Worm (Caenorhabditis elegans): Measurements from ENCODE around the gene elof-1.

Gene elof-1

ce11 chrII:14365182-14365751 is 15.7 kb downstream of the elof-1 start, which contains the start of gene imb-2 (continued):
- TF ChIP-seq hlh-17 (GFP tag; optimal IDR thresholded peaks at IDR 0.05; ENCODE audit: borderline replicate concordance): no peak
- peak; percentile 73 for TF ChIP-seq nhr-71 (tag; optimal IDR thresholded peaks at IDR 0.05)

- TF ChIP-seq nhr-19 (GFP tag; conservative IDR thresholded peaks at IDR 0.05) (no peak), egl-27 (tag; optimal IDR thresholded peaks at IDR 0.05) (no peak), sup-37 (GFP tag; optimal IDR thresholded peaks at IDR 0.05) (no peak), pag-3 (tag; optimal IDR thresholded peaks at IDR 0.05; ENCODE audit: borderline replicate concordance, insufficient read depth) (no peak), hlh-17 (GFP tag; optimal IDR thresholded peaks at IDR 0.05; ENCODE audit: borderline replicate concordance) (no peak), nhr-11 (tag; optimal IDR thresholded peaks at IDR 0.05) (no peak), blmp-1 (tag; optimal IDR thresholded peaks at IDR 0.05) (no peak), zag-1 (tag; optimal IDR thresholded peaks at IDR 0.05) (no peak), nhr-90 (tag; optimal IDR thresholded peaks at IDR 0.05; ENCODE audit: poor library complexity) (no peak), nhr-237 (tag; optimal IDR thresholded peaks at IDR 0.05) (no peak), unc-130 (tag; optimal IDR thresholded peaks at IDR 0.05) (no peak)
These were observed 25.1 kb downstream of the elof-1 start for ce11 chrII:14374594-14374993.

- TF ChIP-seq lin-15B (tag; optimal IDR thresholded peaks at IDR 0.05) (no peak), nhr-237 (tag; optimal IDR thresholded peaks at IDR 0.05) (no peak), lin-14 (GFP tag; optimal IDR thresholded peaks at IDR 0.05) (no peak), ceh-8 (GFP tag; optimal IDR thresholded peaks at IDR 0.05) (no peak), hlh-17 (GFP tag; optimal IDR thresholded peaks at IDR 0.05; ENCODE audit: borderline replicate concordance) (no peak), elt-2 (tag; optimal IDR thresholded peaks at IDR 0.05) (no peak), snpc-4 (tag; optimal IDR thresholded peaks at IDR 0.05) (no peak), unc-130 (tag; optimal IDR thresholded peaks at IDR 0.05) (no peak)
These were observed 28.3 kb downstream of the elof-1 start, which contains the start of gene acr-20 for ce11 chrII:14377796-14378195. Gene acr-20 (minus strand): TSS chrII:14377896.

- TF ChIP-seq C04F5.9 (tag; optimal IDR thresholded peaks at IDR 0.05) (no peak), snu-23 (GFP tag; optimal IDR thresholded peaks at IDR 0.05) (no peak), nhr-85 (tag) (peak; percentile 50), mdl-1 (tag; optimal IDR thresholded peaks at IDR 0.05) (no peak), lsy-2 (tag; optimal IDR thresholded peaks at IDR 0.05) (no peak), nhr-84 (tag; optimal IDR thresholded peaks at IDR 0.05) (no peak), nhr-90 (tag; optimal IDR thresholded peaks at IDR 0.05; ENCODE audit: poor library complexity) (no peak), ets-5 (GFP tag; IDR thresholded peaks at IDR 0.05) (no peak)
These were observed 31.2 kb downstream of the elof-1 start for ce11 chrII:14380778-14381177.

- no peak for TF ChIP-seq pag-3 (tag; optimal IDR thresholded peaks at IDR 0.05; ENCODE audit: borderline replicate concordance, insufficient read depth)
- no peak for TF ChIP-seq F16B12.6 (tag; optimal IDR thresholded peaks at IDR 0.05)
- no peak for TF ChIP-seq elt-3 (tag; optimal IDR thresholded peaks at IDR 0.05)
- TF ChIP-seq C34B4.2 (tag; optimal IDR thresholded peaks at IDR 0.05): no peak
- TF ChIP-seq fkh-8 (tag; optimal IDR thresholded peaks at IDR 0.05): no peak
- no peak for TF ChIP-seq fos-1 (tag; optimal IDR thresholded peaks at IDR 0.05)
- TF ChIP-seq swsn-7 (tag; optimal IDR thresholded peaks at IDR 0.05): no peak
- TF ChIP-seq nhr-90 (tag; optimal IDR thresholded peaks at IDR 0.05; ENCODE audit: poor library complexity): no peak
- TF ChIP-seq elt-2 (tag; optimal IDR thresholded peaks at IDR 0.05): no peak
- TF ChIP-seq mab-9 (GFP tag; IDR thresholded peaks at IDR 0.05): no peak
- no peak for TF ChIP-seq sox-4 (tag; optimal IDR thresholded peaks at IDR 0.05)
- TF ChIP-seq sup-37 (GFP tag; optimal IDR thresholded peaks at IDR 0.05): no peak
- no peak for TF ChIP-seq snu-23 (GFP tag; optimal IDR thresholded peaks at IDR 0.05)
- no peak for TF ChIP-seq C16A3.4 (tag; optimal IDR thresholded peaks at IDR 0.05)
- no peak for TF ChIP-seq pqm-1 (tag; optimal IDR thresholded peaks at IDR 0.05)
- no peak for TF ChIP-seq aly-2 (tag; optimal IDR thresholded peaks at IDR 0.05)
- no peak for TF ChIP-seq nhr-237 (tag; optimal IDR thresholded peaks at IDR 0.05)
- TF ChIP-seq sptf-1 (tag; optimal IDR thresholded peaks at IDR 0.05): no peak
- no peak for TF ChIP-seq vab-15 (tag; optimal IDR thresholded peaks at IDR 0.05)
These were observed 31.9 kb downstream of the elof-1 start, which contains the start of gene sdz-26 for ce11 chrII:14381450-14381849. Gene sdz-26 (plus strand): TSS chrII:14381750.

Measured in whole organism, L1 larva.